Fruit fly (Drosophila melanogaster) whole organism, embryonic: ENCODE results near the gene mld.

Experiments
- CG10543 ChIP-seq: fragments of 200-800 bp; sonication (Bioruptor generic); optimal IDR thresholded peaks from 3 replicates; lab custom pipeline; 2017; ENCODE audit warnings: missing biosample characterization, mild to moderate bottlenecking, missing genetic modification characterization, moderate library complexity
- CG11093 ChIP-seq: fragments of 200-800 bp; sonication (Bioruptor generic); IDR thresholded peaks from 3 replicates; pipeline ENCODE4 v1.3.6; 2022; ENCODE audit warnings: missing biosample characterization, missing genetic modification characterization
- CG14965 ChIP-seq: fragments of 200-800 bp; sonication (Bioruptor generic); optimal IDR thresholded peaks from 2 replicates; lab custom pipeline; 2016; ENCODE audit warnings: missing biosample characterization, missing genetic modification characterization, borderline replicate concordance
- CG16815 ChIP-seq: fragments of 200-800 bp; sonication (Bioruptor generic); optimal IDR thresholded peaks from 3 replicates; lab custom pipeline; 2017; ENCODE audit warnings: missing biosample characterization, mild to moderate bottlenecking, missing genetic modification characterization
- CG17359 ChIP-seq: fragments of 200-800 bp; sonication (Bioruptor generic); optimal IDR thresholded peaks from 3 replicates; lab custom pipeline; 2018; ENCODE audit warnings: missing biosample characterization, mild to moderate bottlenecking, missing genetic modification characterization, moderate library complexity
- CG18619 ChIP-seq: fragments of 200-800 bp; sonication (Bioruptor generic); optimal IDR thresholded peaks from 3 replicates; lab custom pipeline; 2017; ENCODE audit warnings: missing biosample characterization, mild to moderate bottlenecking, missing genetic modification characterization
- CG32532 ChIP-seq: fragments of 200-800 bp; sonication (Bioruptor generic); IDR thresholded peaks from 2 replicates; pipeline ENCODE4 v1.3.6; 2022; ENCODE audit warnings: missing biosample characterization, missing genetic modification characterization
- CG34376 ChIP-seq: fragments of 200-800 bp; sonication (Bioruptor generic); optimal IDR thresholded peaks from 2 replicates; lab custom pipeline; 2018; ENCODE audit warnings: missing biosample characterization, mild to moderate bottlenecking, missing genetic modification characterization
- CG6254 ChIP-seq: fragments of 200-800 bp; sonication (Bioruptor generic); optimal IDR thresholded peaks from 3 replicates; lab custom pipeline; 2017; ENCODE audit warnings: mild to moderate bottlenecking, missing biosample characterization, missing genetic modification reagents, missing genetic modification characterization
- CG6689 ChIP-seq: fragments of 200-800 bp; sonication (Bioruptor generic); IDR thresholded peaks from 2 replicates; pipeline ENCODE4 v1.3.6; 2022; ENCODE audit warnings: missing biosample characterization, missing genetic modification characterization
- CG7745 ChIP-seq: fragments of 200-800 bp; sonication (Bioruptor generic); optimal IDR thresholded peaks from 2 replicates; lab custom pipeline; 2018; ENCODE audit warnings: missing biosample characterization, mild to moderate bottlenecking, missing genetic modification characterization, moderate library complexity
- CG9215 ChIP-seq: fragments of 200-800 bp; sonication (Bioruptor generic); IDR thresholded peaks from 2 replicates; pipeline ENCODE4 v1.3.6; 2022; ENCODE audit warnings: missing biosample characterization, missing genetic modification characterization
- CHES-1-like ChIP-seq: fragments of 200-800 bp; sonication (Bioruptor generic); optimal IDR thresholded peaks from 2 replicates; lab custom pipeline; 2016; ENCODE audit warnings: missing biosample characterization, missing genetic modification characterization
- CrebB ChIP-seq: fragments of 200-800 bp; sonication (Bioruptor generic); optimal IDR thresholded peaks from 3 replicates; lab custom pipeline; 2018; ENCODE audit warnings: missing biosample characterization, mild to moderate bottlenecking, missing genetic modification characterization
- D19B ChIP-seq: fragments of 200-800 bp; sonication (Bioruptor generic); optimal IDR thresholded peaks from 2 replicates; lab custom pipeline; 2017; ENCODE audit warnings: missing biosample characterization, mild to moderate bottlenecking, missing genetic modification characterization
- Dad ChIP-seq: fragments of 200-800 bp; sonication (Bioruptor generic); optimal IDR thresholded peaks from 3 replicates; lab custom pipeline; 2016; ENCODE audit warnings: missing biosample characterization, missing genetic modification characterization
- Dbx ChIP-seq: fragments of 200-800 bp; sonication (Bioruptor generic); IDR thresholded peaks from 3 replicates; pipeline ENCODE4 v1.3.6; 2022; ENCODE audit warnings: missing biosample characterization, missing genetic modification characterization
- Drgx ChIP-seq: fragments of 200-800 bp; sonication (Bioruptor generic); IDR thresholded peaks from 2 replicates; pipeline ENCODE4 v1.3.6; 2022; ENCODE audit warnings: missing biosample characterization, missing genetic modification characterization
- Gsc ChIP-seq: fragments of 200-800 bp; sonication (Bioruptor generic); IDR thresholded peaks from 2 replicates; pipeline ENCODE4 v1.3.6; 2022; ENCODE audit warnings: missing biosample characterization, missing genetic modification characterization
- Gug ChIP-seq: fragments of 200-800 bp; sonication (Bioruptor generic); IDR thresholded peaks from 4 replicates; pipeline ENCODE4 v1.3.6; 2022; ENCODE audit warnings: missing biosample characterization, missing genetic modification characterization
- Hr78 ChIP-seq, 2 experiments: fragments of 200-800 bp in 1 of 2; fragments of >200 bp in 1 of 2; sonication (Bioruptor generic) in 1 of 2; optimal IDR thresholded peaks; 2 replicates each; lab custom pipeline; 2017 to 2019; ENCODE audit warnings: missing biosample characterization in 2 of 2, missing genetic modification characterization in 2 of 2, mild to moderate bottlenecking in 1 of 2, moderate library complexity in 1 of 2
- Lim3 ChIP-seq: fragments of 200-800 bp; sonication (Bioruptor generic); IDR thresholded peaks from 2 replicates; pipeline ENCODE4 v1.3.6; 2022; ENCODE audit warnings: missing biosample characterization, missing genetic modification characterization
- Mrtf ChIP-seq: fragments of 200-800 bp; sonication (Bioruptor generic); IDR thresholded peaks from 3 replicates; pipeline ENCODE4 v1.3.6; 2022; ENCODE audit warnings: missing biosample characterization, missing genetic modification characterization
- Nf-YB ChIP-seq: fragments of 200-800 bp; sonication (Bioruptor generic); optimal IDR thresholded peaks from 3 replicates; lab custom pipeline; 2019; ENCODE audit warnings: missing biosample characterization, mild to moderate bottlenecking, missing genetic modification characterization, moderate library complexity
- Sox100B ChIP-seq: fragments of 200-800 bp; sonication (Bioruptor generic); optimal IDR thresholded peaks from 3 replicates; lab custom pipeline; 2018; ENCODE audit warnings: missing biosample characterization, mild to moderate bottlenecking, missing genetic modification characterization
- Tbp ChIP-seq: fragments of >200 bp; optimal IDR thresholded peaks from 2 replicates; lab custom pipeline; 2018; ENCODE audit warnings: missing biosample characterization, missing genetic modification characterization
- Xrp1 ChIP-seq: fragments of 200-800 bp; sonication (Bioruptor generic); IDR thresholded peaks from 2 replicates; pipeline ENCODE4 v1.3.6; 2022; ENCODE audit warnings: missing biosample characterization, missing genetic modification characterization
- bbx ChIP-seq: fragments of 200-800 bp; sonication (Bioruptor generic); IDR thresholded peaks from 2 replicates; pipeline ENCODE4 v1.3.6; 2022; ENCODE audit warnings: missing biosample characterization, missing genetic modification characterization; ENCODE audit not compliant: partially characterized antibody
- bcd ChIP-seq: fragments of 200-800 bp; sonication (Bioruptor generic); optimal IDR thresholded peaks from 2 replicates; lab custom pipeline; 2017; ENCODE audit warnings: missing biosample characterization, mild to moderate bottlenecking, missing genetic modification characterization
- cas ChIP-seq: fragments of 200-800 bp; sonication (Bioruptor generic); IDR thresholded peaks from 2 replicates; pipeline ENCODE4 v1.3.6; 2022; ENCODE audit warnings: missing biosample characterization, missing genetic modification characterization
- chif ChIP-seq, 2 experiments: fragments of 200-800 bp; sonication (Bioruptor generic); optimal IDR thresholded peaks; 3 replicates each; lab custom pipeline; 2016; ENCODE audit warnings: missing biosample characterization in 2 of 2, missing genetic modification characterization in 2 of 2
- chinmo ChIP-seq: fragments of 200-800 bp; sonication (Bioruptor generic); IDR thresholded peaks from 4 replicates; pipeline ENCODE4 v1.3.6; 2022; ENCODE audit warnings: missing biosample characterization, missing genetic modification characterization; ENCODE audit not compliant: partially characterized antibody
- croc ChIP-seq: fragments of 200-800 bp; sonication (Bioruptor generic); conservative IDR thresholded peaks from 3 replicates; pipeline ENCODE4 v1.3.6; 2022; ENCODE audit warnings: missing biosample characterization, missing genetic modification characterization
- crol ChIP-seq: fragments of 200-800 bp; sonication (Bioruptor generic); IDR thresholded peaks from 2 replicates; pipeline ENCODE4 v1.3.6; 2022; ENCODE audit warnings: missing biosample characterization, missing genetic modification characterization
- dati ChIP-seq: fragments of 200-800 bp; sonication (Bioruptor generic); IDR thresholded peaks from 2 replicates; pipeline ENCODE4 v1.3.6; 2022; ENCODE audit warnings: missing biosample characterization, missing genetic modification characterization
- dysf ChIP-seq: fragments of 200-800 bp; sonication (Bioruptor generic); IDR thresholded peaks from 3 replicates; pipeline ENCODE4 v1.3.6; 2022; ENCODE audit warnings: missing biosample characterization, missing genetic modification characterization
- eve ChIP-seq, 2 experiments: fragments of >200 bp; optimal IDR thresholded peaks; 2 replicates each; lab custom pipeline; 2017; ENCODE audit warnings: missing biosample characterization in 2 of 2, missing genetic modification characterization in 2 of 2
- fru ChIP-seq: fragments of >200 bp; optimal IDR thresholded peaks from 2 replicates; lab custom pipeline; 2017
- ftz-f1 ChIP-seq: fragments of 200-800 bp; sonication (Bioruptor generic); optimal IDR thresholded peaks from 2 replicates; lab custom pipeline; 2016; ENCODE audit warnings: missing biosample characterization, missing genetic modification characterization
- hth ChIP-seq: fragments of >200 bp; optimal IDR thresholded peaks from 2 replicates; lab custom pipeline; 2017; ENCODE audit warnings: inconsistent platforms
- kni ChIP-seq: fragments of 200-800 bp; sonication (Bioruptor generic); optimal IDR thresholded peaks from 3 replicates; lab custom pipeline; 2017; ENCODE audit warnings: mild to moderate bottlenecking, missing biosample characterization, missing genetic modification reagents, missing genetic modification characterization
- lbe ChIP-seq: fragments of 200-800 bp; sonication (Bioruptor generic); optimal IDR thresholded peaks from 2 replicates; lab custom pipeline; 2016; ENCODE audit warnings: missing biosample characterization, mild to moderate bottlenecking, missing genetic modification characterization
- maf-S ChIP-seq: fragments of 200-800 bp; sonication (Bioruptor generic); optimal IDR thresholded peaks from 2 replicates; lab custom pipeline; 2016; ENCODE audit warnings: missing biosample characterization, missing genetic modification characterization
- mirr ChIP-seq: fragments of 200-800 bp; sonication (Bioruptor generic); optimal IDR thresholded peaks from 3 replicates; lab custom pipeline; 2018; ENCODE audit warnings: missing biosample characterization, mild to moderate bottlenecking, missing genetic modification characterization
- pum ChIP-seq: fragments of 200-800 bp; sonication (Bioruptor generic); optimal IDR thresholded peaks from 2 replicates; lab custom pipeline; 2016; ENCODE audit warnings: missing biosample characterization, missing genetic modification characterization
- salm ChIP-seq: fragments of 200-800 bp; sonication (Bioruptor generic); optimal IDR thresholded peaks from 2 replicates; lab custom pipeline; 2018; ENCODE audit warnings: missing biosample characterization, mild to moderate bottlenecking, missing genetic modification characterization
- sd ChIP-seq: fragments of 200-800 bp; sonication (Bioruptor generic); optimal IDR thresholded peaks from 3 replicates; lab custom pipeline; 2018; ENCODE audit warnings: missing biosample characterization, mild to moderate bottlenecking, missing genetic modification characterization, moderate library complexity
- sima ChIP-seq: fragments of 200-800 bp; sonication (Bioruptor generic); optimal IDR thresholded peaks from 2 replicates; lab custom pipeline; 2016; ENCODE audit warnings: missing biosample characterization, missing genetic modification characterization
- slp2 ChIP-seq: fragments of 200-800 bp; sonication (Bioruptor generic); optimal IDR thresholded peaks from 2 replicates; lab custom pipeline; 2016; ENCODE audit warnings: missing biosample characterization, missing genetic modification characterization
- tgo ChIP-seq: fragments of 200-800 bp; sonication (Bioruptor generic); IDR thresholded peaks from 3 replicates; pipeline ENCODE4 v1.3.6; 2022; ENCODE audit warnings: missing biosample characterization, missing genetic modification characterization
- vvl ChIP-seq: fragments of 200-800 bp; sonication (Bioruptor generic); IDR thresholded peaks from 2 replicates; pipeline ENCODE4 v1.3.6; 2022; ENCODE audit warnings: missing biosample characterization, missing genetic modification characterization

Gene mld

dm6 chr3R:24571386-24572124, 13.9 kb upstream of the mld start (continued):
- TF ChIP-seq bbx (GFP tag; lab: Robert Waterston, UW) (0 out of 2 replicates have a peak, but pooled peaks have one; percentile 40), CG7745 (tag; lab: Kevin White, UChicago) (peak; percentile 78), kni (GFP tag; lab: Kevin White, UChicago) (no peak), vvl (peak; percentile 70; the same call in 1 of the 2 replicates), sima (GFP tag; lab: Kevin White, UChicago) (no peak), Gug (GFP tag; lab: Robert Waterston, UW) (no peak), CG16815 (GFP tag; lab: Kevin White, UChicago) (no peak), salm (tag; lab: Kevin White, UChicago) (peak; percentile 35), fru (no peak), tgo (GFP tag; lab: Robert Waterston, UW) (no peak), CG6689 (GFP tag; lab: Robert Waterston, UW) (no peak), CG9215 (GFP tag; lab: Robert Waterston, UW) (no peak), dati (GFP tag; lab: Robert Waterston, UW) (no peak), CG14965 (GFP tag; lab: Kevin White, UChicago) (no peak), CG17359 (tag; lab: Kevin White, UChicago) (peak; percentile 23), ftz-f1 (GFP tag; lab: Kevin White, UChicago) (peak; percentile 7), cas (GFP tag; lab: Robert Waterston, UW) (no peak), CrebB (peak; percentile 41), CG10543 (GFP tag; lab: Kevin White, UChicago) (peak; percentile 64), pum (GFP tag; lab: Kevin White, UChicago) (no peak), croc (no peak), Drgx (GFP tag; lab: Robert Waterston, UW) (peak; percentile 23; the same call in 1 of the 2 replicates), Tbp (no peak), CG11093 (GFP tag; lab: Robert Waterston, UW) (no peak), mirr (GFP tag; lab: Kevin White, UChicago) (peak; percentile 92), CHES-1-like (GFP tag; lab: Kevin White, UChicago) (no peak), Lim3 (GFP tag; lab: Robert Waterston, UW) (no peak), CG32532 (peak; percentile 49; the same call in 1 of the 2 replicates), dysf (no peak), maf-S (GFP tag; lab: Kevin White, UChicago) (no peak), chinmo (0 out of 4 replicates have a peak, but pooled peaks have one; percentile 32), CG6254 (GFP tag; lab: Kevin White, UChicago) (no peak), Mrtf (GFP tag; lab: Robert Waterston, UW) (no peak), bcd (GFP tag; lab: Kevin White, UChicago) (no peak), CG18619 (GFP tag; lab: Kevin White, UChicago) (no peak), Gsc (GFP tag; lab: Robert Waterston, UW) (no peak), Sox100B (GFP tag; lab: Kevin White, UChicago) (no peak), Dbx (GFP tag; lab: Robert Waterston, UW) (no peak), lbe (GFP tag; lab: Kevin White, UChicago) (peak; percentile 21), sd (tag; lab: Kevin White, UChicago) (peak; percentile 78), Dad (GFP tag; lab: Kevin White, UChicago) (no peak), crol (GFP tag; lab: Robert Waterston, UW) (no peak), eve (GFP tag; optimal IDR thresholded peaks at IDR 0.05; lab: Kevin White, UChicago) (peak in 1 of 2 experiments; percentile 78), CG34376 (GFP tag; lab: Kevin White, UChicago) (peak; percentile 89), hth (lab: Kevin White, UChicago) (no peak), Hr78 (GFP tag; optimal IDR thresholded peaks at IDR 0.05; lab: Kevin White, UChicago) (no peak), slp2 (GFP tag; lab: Kevin White, UChicago) (no peak), D19B (GFP tag; lab: Kevin White, UChicago) (no peak), Nf-YB (GFP tag; lab: Kevin White, UChicago) (no peak), Xrp1 (peak; percentile 20; the same call in 1 of the 2 replicates), chif (GFP tag; optimal IDR thresholded peaks at IDR 0.05; lab: Kevin White, UChicago) (no peak)
